Worm (Caenorhabditis elegans) whole organism, young adult: ENCODE results near the gene arx-2.

Source experiments
- F10E7.11 ChIP-seq: sonication (generic microtip); optimal IDR thresholded peaks from 2 replicates; lab custom pipeline; 2017; ENCODE audit warnings: mild to moderate bottlenecking, missing genetic modification characterization, moderate library complexity, missing compliant biosample characterization
- attf-5 ChIP-seq: fragments of 200-800 bp; sonication (Bioruptor generic); optimal IDR thresholded peaks from 2 replicates; lab custom pipeline; 2018; ENCODE audit warnings: mild to moderate bottlenecking, missing genetic modification characterization, missing compliant biosample characterization
- ets-4 ChIP-seq: fragments of 200-800 bp; sonication (Bioruptor generic); optimal IDR thresholded peaks from 2 replicates; lab custom pipeline; 2018; ENCODE audit warnings: mild to moderate bottlenecking, missing genetic modification characterization, missing compliant biosample characterization

DNA sequence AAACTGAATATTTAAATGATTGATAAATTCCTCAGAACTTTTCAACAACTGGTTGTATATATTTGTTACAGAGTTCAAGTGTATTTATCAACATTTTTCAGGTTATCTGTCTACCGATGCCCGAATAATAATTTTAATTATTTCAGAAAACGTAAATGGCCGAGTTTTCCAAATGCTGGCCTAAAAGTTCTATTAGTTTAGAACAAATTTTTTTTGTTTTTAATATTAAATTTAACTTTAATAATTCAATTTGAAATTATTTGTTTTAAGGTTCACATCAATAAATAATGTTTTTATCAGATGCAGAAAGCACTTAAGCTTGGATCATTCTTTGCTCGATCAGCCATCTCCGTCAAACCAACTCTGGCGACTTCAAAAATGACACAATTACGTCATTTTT lies 23.8 kb downstream of the arx-2 start, which contains the start of gene trx-2:
- TF ChIP-seq ets-4 (GFP tag; lab: Kevin White, UChicago) (no peak), F10E7.11 (tag; lab: Kevin White, UChicago) (no peak), attf-5 (GFP tag; lab: Kevin White, UChicago) (no peak)
